Worm (Caenorhabditis elegans) whole organism, L2 larva: ENCODE data around the gene fntb-1.

Source experiments
- ZK546.5 ChIP-seq: sonication (generic microtip); optimal IDR thresholded peaks from 2 replicates; lab custom pipeline; 2017; ENCODE audit warnings: missing biosample characterization, missing genetic modification characterization
- alr-1 ChIP-seq: fragments of 150-350 bp; optimal IDR thresholded peaks from 2 replicates; lab custom pipeline; 2014; ENCODE audit warnings: missing biosample characterization, missing genetic modification characterization
- aly-2 ChIP-seq: fragments of 150-350 bp; optimal IDR thresholded peaks from 2 replicates; lab custom pipeline; 2014; ENCODE audit warnings: missing biosample characterization, missing genetic modification characterization
- blmp-1 ChIP-seq: sonication (generic microtip); optimal IDR thresholded peaks from 2 replicates; lab custom pipeline; 2017; ENCODE audit warnings: missing genetic modification characterization, mild to moderate bottlenecking, missing compliant biosample characterization, antibody characterized with exemption, moderate library complexity; ENCODE audit not compliant: insufficient read depth
- fos-1 ChIP-seq: fragments of 150-350 bp; optimal IDR thresholded peaks from 2 replicates; lab custom pipeline; 2014; ENCODE audit warnings: missing biosample characterization, missing genetic modification characterization
- lin-11 ChIP-seq: fragments of 150-350 bp; sonication (generic microtip); optimal IDR thresholded peaks from 2 replicates; lab custom pipeline; 2014; ENCODE audit warnings: missing biosample characterization, missing genetic modification characterization, inconsistent platforms, mixed read lengths
- nhr-23 ChIP-seq: fragments of 150-350 bp; optimal IDR thresholded peaks from 2 replicates; lab custom pipeline; 2014; ENCODE audit warnings: missing biosample characterization, missing genetic modification reagents, missing genetic modification characterization
- sma-9 ChIP-seq, 2 experiments: fragments of 150-350 bp in 1 of 2; sonication (generic microtip) in 1 of 2; optimal IDR thresholded peaks; 2 replicates each; lab custom pipeline; 2014 to 2016; ENCODE audit warnings: missing genetic modification characterization in 2 of 2, mild to moderate bottlenecking in 1 of 2, missing biosample characterization in 1 of 2, missing compliant biosample characterization in 1 of 2, missing genetic modification reagents in 1 of 2, moderate library complexity in 1 of 2
- unc-39 ChIP-seq: fragments of 150-350 bp; optimal IDR thresholded peaks from 2 replicates; lab custom pipeline; 2014; ENCODE audit warnings: missing biosample characterization, missing genetic modification characterization
- unc-62 ChIP-seq: fragments of 150-350 bp; optimal IDR thresholded peaks from 2 replicates; lab custom pipeline; 2014; ENCODE audit warnings: missing biosample characterization, missing genetic modification reagents, missing genetic modification characterization
- zag-1 ChIP-seq: fragments of 150-350 bp; optimal IDR thresholded peaks from 2 replicates; lab custom pipeline; 2014; ENCODE audit warnings: missing biosample characterization, missing genetic modification characterization

DNA sequence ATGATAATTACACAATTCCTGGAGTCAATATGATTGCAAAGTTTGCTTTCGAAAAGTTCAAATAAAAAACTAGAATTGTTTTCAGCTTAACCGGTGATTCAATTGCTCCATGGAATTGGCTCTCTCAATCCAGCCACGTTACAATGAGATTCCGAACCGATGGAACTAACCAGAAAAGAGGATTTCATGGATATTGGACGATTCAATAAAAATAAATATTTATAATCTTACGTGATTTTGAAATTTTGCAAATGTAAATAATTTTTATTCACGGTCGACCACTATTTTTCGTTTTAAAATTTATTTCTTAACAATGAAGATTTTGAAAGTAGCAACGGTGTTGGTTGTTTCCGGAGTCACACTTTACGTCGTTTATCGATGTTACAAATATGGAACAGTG, 34.5 kb downstream of the fntb-1 start, which contains the start of gene R02D5.10:
- TF ChIP-seq sma-9 (GFP tag; optimal IDR thresholded peaks at IDR 0.05; lab: Kevin White, UChicago) (no peak), sma-9 (tag; optimal IDR thresholded peaks at IDR 0.05; lab: Kevin White, UChicago) (no peak), fos-1 (tag; lab: Kevin White, UChicago) (no peak), alr-1 (no peak), unc-39 (tag; lab: Kevin White, UChicago) (no peak), unc-62 (no peak), blmp-1 (tag; lab: Kevin White, UChicago) (no peak), nhr-23 (tag; lab: Kevin White, UChicago) (no peak), lin-11 (tag; lab: Kevin White, UChicago) (no peak), aly-2 (tag; lab: Kevin White, UChicago) (no peak), zag-1 (tag; lab: Kevin White, UChicago) (no peak), ZK546.5 (tag; lab: Kevin White, UChicago) (no peak)
